Fruit fly (Drosophila melanogaster): ENCODE measurements around the gene fipi.

Gene fipi

dm6 chr2L:4810044-4810609 is 16.3 kb upstream of the fipi start (continued):
- TF ChIP-seq sens (GFP tag) (peak; percentile 62), jumu (GFP tag; optimal IDR thresholded peaks at IDR 0.05) (peak; percentile 1), Gsc (GFP tag; IDR thresholded peaks at IDR 0.05) (no peak), CG10543 (GFP tag; optimal IDR thresholded peaks at IDR 0.05) (peak; percentile 84), dati (GFP tag; IDR thresholded peaks at IDR 0.05) (no peak), dimm (GFP tag; IDR thresholded peaks at IDR 0.05) (no peak), amos (GFP tag; IDR thresholded peaks at IDR 0.05; ENCODE audit: partially characterized antibody) (peak; percentile 50; the same call in 1 of the 2 replicates), sima (GFP tag; optimal IDR thresholded peaks at IDR 0.05) (no peak), CG11504 (tag; optimal IDR thresholded peaks at IDR 0.05) (peak; percentile 75), kni (GFP tag; optimal IDR thresholded peaks at IDR 0.05) (peak; percentile 95), Sox102F (GFP tag; optimal IDR thresholded peaks at IDR 0.05) (peak; percentile 4), Dbx (GFP tag; IDR thresholded peaks at IDR 0.05) (peak; percentile 61; the same call in 1 of the 3 replicates), z (GFP tag; IDR thresholded peaks at IDR 0.05) (peak; percentile 53; the same call in 1 of the 3 replicates), CG17802 (tag; optimal IDR thresholded peaks at IDR 0.05) (peak; percentile 15), CG1024 (GFP tag; IDR thresholded peaks at IDR 0.05) (no peak; the same call in 1 of the 2 replicates), CG31224 (GFP tag; IDR thresholded peaks at IDR 0.05) (peak; percentile 99), CoRest (tag; optimal IDR thresholded peaks at IDR 0.05) (peak; percentile 68), Dad (GFP tag; optimal IDR thresholded peaks at IDR 0.05) (peak; percentile 37), CG32532 (GFP tag; IDR thresholded peaks at IDR 0.05) (peak; percentile 41; the same call in 1 of the 2 replicates), CG4707 (GFP tag; optimal IDR thresholded peaks at IDR 0.05) (peak; percentile 20), CG14860 (GFP tag; IDR thresholded peaks at IDR 0.05; ENCODE audit: partially characterized antibody) (peak; percentile 39; the same call in 1 of the 3 replicates), CG15514 (GFP tag; optimal IDR thresholded peaks at IDR 0.05) (peak; percentile 48), CG34376 (GFP tag; optimal IDR thresholded peaks at IDR 0.05) (no peak), gcm (GFP tag; optimal IDR thresholded peaks at IDR 0.05) (peak; percentile 69), zen (tag; optimal IDR thresholded peaks at IDR 0.05) (no peak), CG33557 (GFP tag; optimal IDR thresholded peaks at IDR 0.05) (peak; percentile 14), CG4282 (GFP tag; optimal IDR thresholded peaks at IDR 0.05) (no peak), bigmax (GFP tag; optimal IDR thresholded peaks at IDR 0.05) (no peak), Sin3A (optimal IDR thresholded peaks at IDR 0.05) (no peak), CG18619 (GFP tag; optimal IDR thresholded peaks at IDR 0.05) (peak; percentile 25), Hmr (GFP tag; optimal IDR thresholded peaks at IDR 0.05) (peak; percentile 95), Elba2 (GFP tag; optimal IDR thresholded peaks at IDR 0.05) (no peak), CG10654 (GFP tag; optimal IDR thresholded peaks at IDR 0.05) (no peak), Bdp1 (GFP tag; optimal IDR thresholded peaks at IDR 0.05) (peak; percentile 24), Hr3 (GFP tag; optimal IDR thresholded peaks at IDR 0.05) (no peak), sqz (GFP tag; optimal IDR thresholded peaks at IDR 0.05) (peak; percentile 95), CG6813 (GFP tag; optimal IDR thresholded peaks at IDR 0.05) (peak; percentile 13), CG2202 (tag; optimal IDR thresholded peaks at IDR 0.05) (peak; percentile 10), pzg (GFP tag; optimal IDR thresholded peaks at IDR 0.05) (peak; percentile 49), ranshi (GFP tag; IDR thresholded peaks at IDR 0.05) (peak; percentile 42; the same call in 1 of the 2 replicates), mam (GFP tag; optimal IDR thresholded peaks at IDR 0.05) (no peak), Dll (GFP tag; IDR thresholded peaks at IDR 0.05; ENCODE audit: partially characterized antibody) (peak; percentile 52; the same call in 3 of the 4 replicates), Fer1 (GFP tag; optimal IDR thresholded peaks at IDR 0.05) (peak; percentile 15), CG31365 (tag; optimal IDR thresholded peaks at IDR 0.05) (no peak), Nf-YC (tag; optimal IDR thresholded peaks at IDR 0.05) (peak; percentile 98), insv (GFP tag; optimal IDR thresholded peaks at IDR 0.05) (peak in 1 of 2 experiments; percentile 47), mld (GFP tag; IDR thresholded peaks at IDR 0.05; ENCODE audit: partially characterized antibody) (peak; percentile 51; the same call in 1 of the 3 replicates), E2f2 (GFP tag; IDR thresholded peaks at IDR 0.05) (peak; percentile 54), vvl (GFP tag; IDR thresholded peaks at IDR 0.05) (peak; percentile 60; the same call in 1 of the 2 replicates)
